Worm (Caenorhabditis elegans) whole organism, late embryonic: Measurements from ENCODE around the gene T08G5.1.

Source experiments
- ceh-6 ChIP-seq: fragments of 200-800 bp; sonication (Bioruptor generic); optimal IDR thresholded peaks from 2 replicates; lab custom pipeline; 2018; ENCODE audit warnings: mild to moderate bottlenecking, missing genetic modification characterization, missing compliant biosample characterization
- dmd-4 ChIP-seq: sonication (generic microtip); optimal IDR thresholded peaks from 2 replicates; lab custom pipeline; 2016; ENCODE audit warnings: borderline replicate concordance, missing genetic modification characterization, missing compliant biosample characterization
- hlh-15 ChIP-seq: sonication (generic microtip); optimal IDR thresholded peaks from 2 replicates; lab custom pipeline; 2016; ENCODE audit warnings: missing genetic modification characterization, missing compliant biosample characterization
- nhr-11 ChIP-seq: fragments of 150-350 bp; optimal IDR thresholded peaks from 2 replicates; lab custom pipeline; 2014; ENCODE audit warnings: missing biosample characterization, missing genetic modification characterization
- ztf-16 ChIP-seq: sonication (generic microtip); optimal IDR thresholded peaks from 2 replicates; lab custom pipeline; 2017; ENCODE audit warnings: missing genetic modification characterization, missing compliant biosample characterization

DNA sequence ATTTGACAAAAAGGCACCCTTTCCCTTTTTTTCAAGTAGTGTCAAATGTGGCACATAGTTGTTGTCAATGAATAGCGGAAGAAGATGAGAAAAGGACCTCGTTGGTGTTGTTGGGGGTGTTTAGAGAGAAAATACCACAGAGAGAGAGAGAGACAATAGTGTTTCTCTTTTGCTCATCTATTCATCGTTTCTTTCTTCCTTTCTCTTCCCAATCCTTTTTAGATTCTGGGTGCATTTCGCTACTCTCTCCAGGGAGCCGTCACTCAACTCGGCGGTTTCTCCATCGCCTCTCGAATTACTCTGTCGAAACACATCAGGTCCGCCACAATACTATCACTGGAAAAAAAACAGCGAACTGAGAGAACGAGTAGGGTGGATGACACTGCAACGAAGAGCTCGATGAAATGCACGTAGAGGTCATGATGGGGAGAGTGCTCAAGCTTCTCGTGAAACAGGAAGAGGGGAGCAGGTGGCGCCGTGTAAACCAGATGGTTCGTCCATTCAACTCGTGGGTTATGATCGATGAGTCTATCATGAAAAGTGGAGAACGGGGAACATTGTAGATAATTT lies 14.9 kb upstream of the T08G5.1 start:
- TF ChIP-seq hlh-15 (tag; lab: Kevin White, UChicago) (no peak), ztf-16 (tag; lab: Kevin White, UChicago) (no peak), nhr-11 (tag; lab: Kevin White, UChicago) (no peak), dmd-4 (tag; lab: Kevin White, UChicago) (no peak), ceh-6 (GFP tag; lab: Kevin White, UChicago) (no peak)
